Fruit fly (Drosophila melanogaster) whole organism, wandering third instar larva: Measurements from ENCODE around the gene Ndae1.

ENCODE experiments used
- Abd-B ChIP-seq: fragments of >200 bp; optimal IDR thresholded peaks from 2 replicates; lab custom pipeline; 2017; ENCODE audit warnings: missing biosample characterization, missing genetic modification characterization
- Dfd ChIP-seq: fragments of >200 bp; optimal IDR thresholded peaks from 2 replicates; lab custom pipeline; 2017; ENCODE audit warnings: missing biosample characterization, missing genetic modification characterization
- Dif ChIP-seq: fragments of 200-275, 200-300 bp; sonication (Bioruptor generic); optimal IDR thresholded peaks from 2 replicates; lab custom pipeline; 2018; ENCODE audit warnings: missing biosample characterization, missing genetic modification characterization; ENCODE audit not compliant: partially characterized antibody
- GATAd ChIP-seq: sonication (Bioruptor generic); optimal IDR thresholded peaks from 2 replicates; lab custom pipeline; 2016; ENCODE audit warnings: missing biosample characterization, missing genetic modification characterization
- HLH106 ChIP-seq: fragments of 200-800 bp; optimal IDR thresholded peaks from 3 replicates; lab custom pipeline; 2019; ENCODE audit warnings: missing biosample characterization, mild to moderate bottlenecking, missing genetic modification characterization, moderate library complexity
- Hnf4 ChIP-seq: fragments of 200-800 bp; sonication (Bioruptor generic); optimal IDR thresholded peaks from 2 replicates; lab custom pipeline; 2016; ENCODE audit warnings: missing biosample characterization, mild to moderate bottlenecking, missing genetic modification characterization
- Hr78 ChIP-seq: fragments of >200 bp; optimal IDR thresholded peaks from 2 replicates; lab custom pipeline; 2017; ENCODE audit warnings: missing biosample characterization, missing genetic modification characterization
- Jra ChIP-seq: sonication (Bioruptor generic); optimal IDR thresholded peaks from 2 replicates; lab custom pipeline; 2016; ENCODE audit warnings: missing biosample characterization, missing genetic modification characterization
- Myc ChIP-seq: fragments of >200 bp; optimal IDR thresholded peaks from 2 replicates; lab custom pipeline; 2017
- N ChIP-seq: fragments of >200 bp; optimal IDR thresholded peaks from 2 replicates; lab custom pipeline; 2018; ENCODE audit warnings: missing biosample characterization, missing external identifiers, missing genetic modification characterization
- OdsH ChIP-seq: fragments of 200-800 bp; sonication (Bioruptor generic); optimal IDR thresholded peaks from 2 replicates; lab custom pipeline; 2016; ENCODE audit warnings: missing biosample characterization, mild to moderate bottlenecking, missing genetic modification characterization
- Rel ChIP-seq, 2 experiments: fragments of 200-800 bp; sonication (Bioruptor generic) in 1 of 2; optimal IDR thresholded peaks; 2 replicates in 1 of 2; 3 replicates in 1 of 2; lab custom pipeline; 2016 to 2019; ENCODE audit warnings: mild to moderate bottlenecking in 2 of 2, missing biosample characterization in 2 of 2, missing genetic modification characterization in 2 of 2, moderate library complexity in 1 of 2
- Sp1 ChIP-seq: fragments of 200-800 bp; sonication (Bioruptor generic); optimal IDR thresholded peaks from 3 replicates; lab custom pipeline; 2019; ENCODE audit warnings: missing biosample characterization, mild to moderate bottlenecking, missing genetic modification characterization, moderate library complexity
- Vsx2 ChIP-seq: fragments of 200-300, 225-300 bp; sonication (Bioruptor generic); optimal IDR thresholded peaks from 2 replicates; lab custom pipeline; 2018; ENCODE audit warnings: missing biosample characterization, missing genetic modification characterization; ENCODE audit not compliant: partially characterized antibody
- brk ChIP-seq: fragments of 200-800 bp; sonication (Bioruptor generic); optimal IDR thresholded peaks from 2 replicates; lab custom pipeline; 2016; ENCODE audit warnings: missing biosample characterization, mild to moderate bottlenecking, missing genetic modification characterization
- dl ChIP-seq, 2 experiments: fragments of 175-275, 200-275 bp in 1 of 2; fragments of 200-275 bp in 1 of 2; sonication (Bioruptor generic); optimal IDR thresholded peaks; lab custom pipeline; 2018; ENCODE audit warnings: mild to moderate bottlenecking in 2 of 2, missing biosample characterization in 2 of 2, missing genetic modification characterization in 2 of 2, moderate library complexity in 2 of 2; ENCODE audit not compliant: partially characterized antibody in 2 of 2, insufficient read depth in 1 of 2
- dsf ChIP-seq: sonication (Bioruptor generic); optimal IDR thresholded peaks from 2 replicates; lab custom pipeline; 2016; ENCODE audit warnings: missing biosample characterization, missing genetic modification characterization, borderline replicate concordance
- fru ChIP-seq: fragments of 200-800 bp; sonication (Bioruptor generic); optimal IDR thresholded peaks from 3 replicates; lab custom pipeline; 2016; ENCODE audit warnings: missing biosample characterization, mild to moderate bottlenecking, missing genetic modification characterization
- h ChIP-seq: fragments of 200-800 bp; sonication (Bioruptor generic); optimal IDR thresholded peaks from 3 replicates; lab custom pipeline; 2016; ENCODE audit warnings: missing biosample characterization, mild to moderate bottlenecking, missing genetic modification characterization
- jim ChIP-seq: fragments of 175-275, 200-325 bp; sonication (Bioruptor generic); optimal IDR thresholded peaks from 2 replicates; lab custom pipeline; 2016; ENCODE audit warnings: missing biosample characterization, mild to moderate bottlenecking, missing genetic modification characterization
- lola ChIP-seq: fragments of >200 bp; optimal IDR thresholded peaks from 2 replicates; lab custom pipeline; 2017; ENCODE audit warnings: missing biosample characterization, missing genetic modification characterization
- pan ChIP-seq: fragments of >200 bp; optimal IDR thresholded peaks from 2 replicates; lab custom pipeline; 2017
- psq ChIP-seq: fragments of 200-800 bp; sonication (Bioruptor generic); optimal IDR thresholded peaks from 3 replicates; lab custom pipeline; 2017; ENCODE audit warnings: missing biosample characterization, mild to moderate bottlenecking, missing genetic modification characterization, moderate library complexity
- rgr ChIP-seq: fragments of 200-800 bp; sonication (Bioruptor generic); optimal IDR thresholded peaks from 3 replicates; lab custom pipeline; 2016; ENCODE audit warnings: missing biosample characterization, mild to moderate bottlenecking, missing genetic modification characterization
- sage ChIP-seq: fragments of 200-800 bp; sonication (Bioruptor generic); optimal IDR thresholded peaks from 2 replicates; lab custom pipeline; 2016; ENCODE audit warnings: missing biosample characterization, mild to moderate bottlenecking, missing genetic modification characterization
- sv ChIP-seq: fragments of 200-800 bp; sonication (Bioruptor generic); optimal IDR thresholded peaks from 3 replicates; lab custom pipeline; 2016; ENCODE audit warnings: missing biosample characterization, missing genetic modification characterization
- tai ChIP-seq: sonication (Bioruptor generic); optimal IDR thresholded peaks from 2 replicates; lab custom pipeline; 2016; ENCODE audit warnings: missing biosample characterization, missing genetic modification characterization
- usp ChIP-seq: fragments of >200 bp; optimal IDR thresholded peaks from 2 replicates; lab custom pipeline; 2017; ENCODE audit warnings: missing biosample characterization, missing genetic modification characterization
- woc ChIP-seq: sonication (Bioruptor generic); optimal IDR thresholded peaks from 2 replicates; lab custom pipeline; 2016; ENCODE audit warnings: missing biosample characterization, mild to moderate bottlenecking, missing genetic modification characterization

Gene Ndae1

DNA sequence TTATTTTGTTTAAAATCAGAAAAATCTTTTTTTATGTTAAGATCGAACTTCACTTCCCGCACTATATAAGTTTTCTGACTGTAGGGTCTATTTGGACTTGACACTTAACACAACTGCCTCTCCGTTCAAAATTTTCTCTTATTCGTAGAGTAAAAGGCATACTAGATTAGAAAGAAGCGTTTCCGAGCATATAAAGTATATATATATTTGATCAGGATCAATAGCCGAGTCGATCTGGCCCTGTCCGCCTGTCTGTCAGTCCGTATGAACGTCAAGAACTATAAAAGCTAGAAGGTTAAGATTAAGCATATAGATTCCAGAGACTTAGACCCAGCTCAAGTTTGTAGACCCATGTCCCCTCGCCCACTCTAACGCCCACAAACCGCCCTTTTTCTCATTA lies 16.4 kb downstream of the Ndae1 start, which contains the start of gene CG43800:
TSS of gene CG43800 (minus strand) at position 101 of the 400 bp plus-strand sequence.
- TF ChIP-seq Sp1 = no peak
- no peak for TF ChIP-seq HLH106 (tag; lab: Kevin White, UChicago)
- TF ChIP-seq GATAd (GFP tag; lab: Kevin White, UChicago) = no peak
- TF ChIP-seq psq (GFP tag; lab: Kevin White, UChicago) = no peak
- TF ChIP-seq usp (GFP tag; lab: Kevin White, UChicago) = no peak
- TF ChIP-seq jim (GFP tag; lab: Kevin White, UChicago) = no peak
- TF ChIP-seq woc (GFP tag; lab: Kevin White, UChicago) = no peak
- TF ChIP-seq pan (lab: Kevin White, UChicago) = no peak
- no peak for TF ChIP-seq Rel (GFP tag; optimal IDR thresholded peaks at IDR 0.05; lab: Kevin White, UChicago)
- no peak for TF ChIP-seq Rel (tag; optimal IDR thresholded peaks at IDR 0.05; lab: Kevin White, UChicago)
- TF ChIP-seq sage (GFP tag; lab: Kevin White, UChicago) = no peak
- TF ChIP-seq fru (GFP tag; lab: Kevin White, UChicago) = no peak
- no peak for TF ChIP-seq Myc (lab: Kevin White, UChicago)
- TF ChIP-seq rgr (GFP tag; lab: Kevin White, UChicago) = no peak
- no peak for TF ChIP-seq Hnf4 (GFP tag; lab: Kevin White, UChicago)
- no peak for TF ChIP-seq OdsH (GFP tag; lab: Kevin White, UChicago)
- TF ChIP-seq Dif (GFP tag; lab: Kevin White, UChicago) = no peak
- TF ChIP-seq h (GFP tag; lab: Kevin White, UChicago) = no peak
- no peak for TF ChIP-seq lola (GFP tag; lab: Kevin White, UChicago)
- TF ChIP-seq, all 38 proteins: peak for 0

DNA sequence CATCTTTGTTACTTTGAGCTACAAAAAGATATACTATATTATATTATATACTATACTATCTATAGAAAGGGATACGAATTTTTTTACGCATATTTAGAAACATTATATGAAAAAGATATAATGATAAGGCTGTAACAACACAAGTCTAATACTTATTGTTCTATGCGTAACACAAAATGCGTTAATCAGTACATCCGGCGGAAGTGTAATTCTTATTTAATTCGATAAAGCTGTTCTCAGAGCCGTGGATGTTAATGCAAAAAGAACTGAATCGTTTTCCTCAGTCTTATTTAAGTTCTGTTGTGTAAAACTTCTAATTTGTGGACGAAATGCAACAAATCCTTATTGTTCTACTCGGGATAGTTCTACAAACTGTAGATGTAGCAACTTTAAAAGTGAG lies 21.7 kb downstream of the Ndae1 start, which contains the start of gene CG43799:
TSS of gene CG43799 (plus strand) at position 301 of the 400 bp plus-strand sequence.
- TF ChIP-seq pan (lab: Kevin White, UChicago) (no peak), N (no peak), Hr78 (GFP tag; lab: Kevin White, UChicago) (no peak), sage (GFP tag; lab: Kevin White, UChicago) (no peak), jim (GFP tag; lab: Kevin White, UChicago) (no peak), Sp1 (no peak), brk (GFP tag; lab: Kevin White, UChicago) (no peak), Vsx2 (GFP tag; lab: Kevin White, UChicago) (no peak), Dif (GFP tag; lab: Kevin White, UChicago) (no peak), Hnf4 (GFP tag; lab: Kevin White, UChicago) (no peak), Dfd (GFP tag; lab: Kevin White, UChicago) (no peak), Myc (lab: Kevin White, UChicago) (no peak), h (GFP tag; lab: Kevin White, UChicago) (no peak), OdsH (GFP tag; lab: Kevin White, UChicago) (no peak), Abd-B (GFP tag; lab: Kevin White, UChicago) (no peak)

DNA sequence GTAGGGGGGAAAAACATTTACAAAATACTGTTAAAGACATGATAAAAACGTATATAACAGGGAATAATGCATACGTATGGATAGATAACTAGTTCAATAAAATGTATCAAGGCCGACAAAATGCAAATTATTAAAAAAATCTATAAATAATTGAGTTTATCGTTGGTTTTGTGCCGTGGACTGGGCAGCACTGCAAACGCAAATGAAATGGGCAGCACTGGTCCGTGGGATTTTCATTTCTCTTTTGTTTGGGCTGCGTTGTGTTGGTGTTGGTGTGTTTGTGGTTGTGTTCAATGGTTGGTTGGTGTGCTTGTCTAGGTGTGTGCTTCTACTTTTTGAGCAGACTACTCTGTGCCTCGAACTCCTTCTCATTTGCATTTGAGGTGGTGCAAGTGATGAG lies 22.6 kb downstream of the Ndae1 start:
- no peak for TF ChIP-seq Hr78 (GFP tag; lab: Kevin White, UChicago)
- no peak for TF ChIP-seq Jra (GFP tag; lab: Kevin White, UChicago)
- TF ChIP-seq tai (GFP tag; lab: Kevin White, UChicago) = no peak
- TF ChIP-seq h (GFP tag; lab: Kevin White, UChicago) = no peak
- no peak for TF ChIP-seq brk (GFP tag; lab: Kevin White, UChicago)
- no peak for TF ChIP-seq GATAd (GFP tag; lab: Kevin White, UChicago)
- no peak for TF ChIP-seq dl (GFP tag; optimal IDR thresholded peaks at IDR 0.05; lab: Kevin White, UChicago; ENCODE audit: insufficient read depth in 1 of 2, partially characterized antibody in 2 of 2)
- no peak for TF ChIP-seq Rel (GFP tag; optimal IDR thresholded peaks at IDR 0.05; lab: Kevin White, UChicago)
- no peak for TF ChIP-seq Rel (tag; optimal IDR thresholded peaks at IDR 0.05; lab: Kevin White, UChicago)
- TF ChIP-seq lola (GFP tag; lab: Kevin White, UChicago) = no peak
- no peak for TF ChIP-seq dsf (GFP tag; lab: Kevin White, UChicago)
- TF ChIP-seq sv (GFP tag; lab: Kevin White, UChicago) = no peak

DNA sequence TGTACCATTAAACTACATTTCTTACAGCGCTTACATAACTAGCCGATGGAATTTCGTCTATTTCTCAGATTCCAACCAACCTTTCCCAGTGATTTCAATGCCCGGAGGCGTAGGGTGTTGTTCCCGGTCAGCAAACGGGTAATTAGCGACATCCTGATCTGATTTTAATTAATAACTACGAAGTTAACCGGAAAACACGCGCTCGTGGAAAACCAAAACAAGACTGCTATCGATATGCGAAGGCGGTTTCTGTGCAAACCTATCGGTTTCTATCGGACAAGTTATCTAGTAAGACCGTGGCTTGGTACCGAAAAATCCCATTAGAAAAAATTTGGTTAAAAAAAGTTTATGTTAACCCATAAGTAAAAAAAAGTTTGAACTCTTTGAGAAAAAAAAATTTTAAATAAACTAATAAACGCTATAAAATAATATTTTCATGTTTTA lies 26.3 kb downstream of the Ndae1 start, which contains the start of gene mEFG1:
TSS of gene mEFG1 (minus strand) at position 253 of the 444 bp plus-strand sequence.
- TF ChIP-seq pan (lab: Kevin White, UChicago) (no peak), lola (GFP tag; lab: Kevin White, UChicago) (no peak)
